Worm (Caenorhabditis elegans) whole organism, young adult: ENCODE results near the gene nspb-3.

Source experiments
- C06A6.2 ChIP-seq: fragments of 200-800 bp; sonication (Bioruptor generic); conservative IDR thresholded peaks from 2 replicates; pipeline ENCODE4 v1.3.6; 2022; ENCODE audit warnings: missing genetic modification characterization, missing compliant biosample characterization
- ama-1 ChIP-seq, 3 experiments: fragments of 150-350 bp in 1 of 3; sonication (generic microtip) in 2 of 3; optimal IDR thresholded peaks; 2 replicates each; lab custom pipeline; 2014 to 2018; ENCODE audit warnings: missing biosample characterization in 2 of 3, missing genetic modification characterization in 2 of 3, missing genetic modification reagents in 2 of 3
- attf-6 ChIP-seq: fragments of 200-800 bp; sonication (Bioruptor generic); IDR thresholded peaks from 2 replicates; pipeline ENCODE4 v1.3.6; 2022; ENCODE audit warnings: missing genetic modification reagents, missing genetic modification characterization, missing compliant biosample characterization
- chd-7 ChIP-seq: sonication (generic microtip); optimal IDR thresholded peaks from 2 replicates; lab custom pipeline; 2016; ENCODE audit warnings: mild to moderate bottlenecking, missing genetic modification characterization, moderate library complexity, missing compliant biosample characterization
- ekl-4 ChIP-seq: fragments of 200-800 bp; sonication (Bioruptor generic); IDR thresholded peaks from 2 replicates; pipeline ENCODE4 v1.3.6; 2022; ENCODE audit warnings: missing genetic modification reagents, missing genetic modification characterization, missing compliant biosample characterization
- mes-4 ChIP-seq: sonication (generic microtip); optimal IDR thresholded peaks from 2 replicates; lab custom pipeline; 2016; ENCODE audit warnings: missing genotype, missing genetic modification characterization, missing compliant biosample characterization
- tbp1 ChIP-seq: fragments of 200-800 bp; sonication (Bioruptor generic); optimal IDR thresholded peaks from 2 replicates; lab custom pipeline; 2018; ENCODE audit warnings: mild to moderate bottlenecking, missing genetic modification characterization, missing compliant biosample characterization
- zim-3 ChIP-seq: sonication (generic microtip); optimal IDR thresholded peaks from 2 replicates; lab custom pipeline; 2017; ENCODE audit warnings: mild to moderate bottlenecking, missing genetic modification characterization, moderate library complexity, missing compliant biosample characterization

- TF ChIP-seq ekl-4 = no peak
- TF ChIP-seq mes-4 (tag; lab: Kevin White, UChicago) = no peak
- no peak for TF ChIP-seq ama-1 (optimal IDR thresholded peaks at IDR 0.05; lab: Kevin White, UChicago)
- no peak for TF ChIP-seq ama-1 (GFP tag; optimal IDR thresholded peaks at IDR 0.05; lab: Kevin White, UChicago)
- TF ChIP-seq zim-3 (tag; lab: Kevin White, UChicago) = no peak
- TF ChIP-seq tbp1 (GFP tag; lab: Kevin White, UChicago) = no peak
- TF ChIP-seq C06A6.2 (GFP tag; lab: Robert Waterston, UW) = no peak
- no peak for TF ChIP-seq attf-6 (GFP tag; lab: Robert Waterston, UW)
- no peak for TF ChIP-seq chd-7 (tag; lab: Kevin White, UChicago)
Measured at ce11 chrIV:6621252-6621651, 26.5 kb upstream of the nspb-3 start, which contains the start of gene C01B10.3.
